Worm (Caenorhabditis elegans) whole organism, young adult: ENCODE data around the gene pqn-53.

ENCODE experiments used
- B0035.1 ChIP-seq: sonication (generic microtip); optimal IDR thresholded peaks from 2 replicates; lab custom pipeline; 2016; ENCODE audit warnings: missing genetic modification characterization, mild to moderate bottlenecking, missing compliant biosample characterization, missing genotype, missing genetic modification reagents
- C17E4.6 ChIP-seq: fragments of 200-800 bp; sonication (Bioruptor generic); IDR thresholded peaks from 2 replicates; pipeline ENCODE4 v1.3.6; 2022; ENCODE audit warnings: missing genetic modification reagents, missing genetic modification characterization, missing compliant biosample characterization
- F10E7.11 ChIP-seq: sonication (generic microtip); optimal IDR thresholded peaks from 2 replicates; lab custom pipeline; 2017; ENCODE audit warnings: mild to moderate bottlenecking, missing genetic modification characterization, moderate library complexity, missing compliant biosample characterization
- F39B2.1 ChIP-seq: fragments of 200-800 bp; sonication (Bioruptor generic); IDR thresholded peaks from 2 replicates; pipeline ENCODE4 v1.3.6; 2022; ENCODE audit warnings: missing genetic modification reagents, missing genetic modification characterization, missing compliant biosample characterization
- F49E8.2 ChIP-seq: sonication (generic microtip); optimal IDR thresholded peaks from 3 replicates; lab custom pipeline; 2017; ENCODE audit warnings: missing genetic modification characterization, mild to moderate bottlenecking, missing compliant biosample characterization, antibody characterized with exemption, moderate library complexity; ENCODE audit not compliant: insufficient read depth
- F57A8.1 ChIP-seq: fragments of 200-800 bp; sonication (Bioruptor generic); optimal IDR thresholded peaks from 2 replicates; lab custom pipeline; 2018; ENCODE audit warnings: mild to moderate bottlenecking, missing genetic modification characterization, moderate library complexity, missing compliant biosample characterization
- K11D2.4 ChIP-seq: fragments of 200-800 bp; sonication (Bioruptor generic); IDR thresholded peaks from 2 replicates; pipeline ENCODE4 v1.3.6; 2022; ENCODE audit warnings: missing genetic modification reagents, missing genetic modification characterization, missing compliant biosample characterization
- T26A5.8 ChIP-seq: sonication (generic microtip); optimal IDR thresholded peaks from 2 replicates; lab custom pipeline; 2016; ENCODE audit warnings: missing genetic modification characterization, missing compliant biosample characterization
- Y53G8AR.9 ChIP-seq: fragments of 200-800 bp; sonication (Bioruptor generic); conservative IDR thresholded peaks from 2 replicates; pipeline ENCODE4 v1.3.6; 2022; ENCODE audit warnings: missing genetic modification reagents, missing genetic modification characterization, missing compliant biosample characterization
- Y67H2A.10 ChIP-seq: fragments of 200-800 bp; sonication (Bioruptor generic); conservative IDR thresholded peaks from 2 replicates; pipeline ENCODE4 v1.3.6; 2022; ENCODE audit warnings: missing genetic modification reagents, missing genetic modification characterization, missing compliant biosample characterization
- akir-1 ChIP-seq: fragments of 200-800 bp; sonication (Bioruptor generic); optimal IDR thresholded peaks from 2 replicates; lab custom pipeline; 2018; ENCODE audit warnings: mild to moderate bottlenecking, missing genetic modification characterization, moderate library complexity, missing compliant biosample characterization
- ama-1 ChIP-seq, 3 experiments: fragments of 150-350 bp in 1 of 3; sonication (generic microtip) in 2 of 3; optimal IDR thresholded peaks; 2 replicates each; lab custom pipeline; 2014 to 2018; ENCODE audit warnings: missing biosample characterization in 2 of 3, missing genetic modification characterization in 2 of 3, missing genetic modification reagents in 2 of 3
- atf-7 ChIP-seq: sonication (generic microtip); optimal IDR thresholded peaks from 2 replicates; lab custom pipeline; 2017; ENCODE audit warnings: mild to moderate bottlenecking, missing genetic modification characterization, missing compliant biosample characterization
- attf-6 ChIP-seq: fragments of 200-800 bp; sonication (Bioruptor generic); IDR thresholded peaks from 2 replicates; pipeline ENCODE4 v1.3.6; 2022; ENCODE audit warnings: missing genetic modification reagents, missing genetic modification characterization, missing compliant biosample characterization
- ccch-3 ChIP-seq: fragments of 200-800 bp; sonication (Bioruptor generic); optimal IDR thresholded peaks from 2 replicates; lab custom pipeline; 2018; ENCODE audit warnings: mild to moderate bottlenecking, missing genetic modification characterization, missing compliant biosample characterization
- cebp-1 ChIP-seq, 2 experiments: fragments of 200-800 bp in 1 of 2; sonication (Bioruptor generic) in 1 of 2; sonication (generic microtip) in 1 of 2; IDR thresholded peaks in 1 of 2; optimal IDR thresholded peaks in 1 of 2; 2 replicates each; pipeline versions ENCODE4 v1.3.6 to Lab custom; 2017 to 2022; ENCODE audit warnings: missing compliant biosample characterization in 2 of 2, missing genetic modification characterization in 2 of 2, mild to moderate bottlenecking in 1 of 2, missing genetic modification reagents in 1 of 2, moderate library complexity in 1 of 2
- ceh-27 ChIP-seq: fragments of 200-800 bp; sonication (Bioruptor generic); optimal IDR thresholded peaks from 2 replicates; lab custom pipeline; 2018; ENCODE audit warnings: mild to moderate bottlenecking, missing genetic modification characterization, moderate library complexity, missing compliant biosample characterization
- ekl-4 ChIP-seq: fragments of 200-800 bp; sonication (Bioruptor generic); IDR thresholded peaks from 2 replicates; pipeline ENCODE4 v1.3.6; 2022; ENCODE audit warnings: missing genetic modification reagents, missing genetic modification characterization, missing compliant biosample characterization
- ets-4 ChIP-seq: fragments of 200-800 bp; sonication (Bioruptor generic); optimal IDR thresholded peaks from 2 replicates; lab custom pipeline; 2018; ENCODE audit warnings: mild to moderate bottlenecking, missing genetic modification characterization, missing compliant biosample characterization
- fkh-3 ChIP-seq: sonication (generic microtip); optimal IDR thresholded peaks from 2 replicates; lab custom pipeline; 2016; ENCODE audit warnings: mild to moderate bottlenecking, missing genetic modification characterization, missing compliant biosample characterization
- hlh-12 ChIP-seq: sonication (generic microtip); optimal IDR thresholded peaks from 2 replicates; lab custom pipeline; 2016; ENCODE audit warnings: missing genetic modification characterization, missing compliant biosample characterization
- hlh-26 ChIP-seq: fragments of 200-800 bp; sonication (Bioruptor generic); conservative IDR thresholded peaks from 2 replicates; pipeline ENCODE4 v1.3.6; 2022; ENCODE audit warnings: missing genetic modification reagents, missing genetic modification characterization, missing compliant biosample characterization
- hrde-1 ChIP-seq: sonication (generic microtip); optimal IDR thresholded peaks from 2 replicates; lab custom pipeline; 2016; ENCODE audit warnings: missing genetic modification characterization, mild to moderate bottlenecking, missing compliant biosample characterization, moderate library complexity, missing genotype, missing genetic modification reagents, borderline replicate concordance
- hsf-1 ChIP-seq: fragments of 200-800 bp; sonication (Bioruptor generic); IDR thresholded peaks from 2 replicates; pipeline ENCODE4 v1.3.6; 2022; ENCODE audit warnings: missing genetic modification reagents, missing genetic modification characterization, missing compliant biosample characterization
- let-526 ChIP-seq: fragments of 200-800 bp; sonication (Bioruptor generic); IDR thresholded peaks from 2 replicates; pipeline ENCODE4 v1.3.6; 2022; ENCODE audit warnings: missing genetic modification reagents, missing genetic modification characterization, missing compliant biosample characterization
- lin-26 ChIP-seq: fragments of 200-800 bp; sonication (Bioruptor generic); IDR thresholded peaks from 2 replicates; pipeline ENCODE4 v1.3.6; 2022; ENCODE audit warnings: missing genetic modification reagents, missing genetic modification characterization, missing compliant biosample characterization
- lin-35 ChIP-seq, 3 experiments: fragments of 150-350 bp in 2 of 3; sonication (generic microtip) in 1 of 3; optimal IDR thresholded peaks; 2 replicates each; lab custom pipeline; 2014 to 2018; ENCODE audit warnings: missing biosample characterization in 3 of 3, missing genetic modification characterization in 3 of 3, missing genetic modification reagents in 3 of 3
- lsl-1 ChIP-seq: fragments of 200-800 bp; sonication (Bioruptor generic); optimal IDR thresholded peaks from 2 replicates; lab custom pipeline; 2018; ENCODE audit warnings: mild to moderate bottlenecking, missing genetic modification characterization, moderate library complexity, missing compliant biosample characterization
- madf-6 ChIP-seq: fragments of 200-800 bp; sonication (Bioruptor generic); IDR thresholded peaks from 2 replicates; pipeline ENCODE4 v1.3.6; 2022; ENCODE audit warnings: missing genetic modification reagents, missing genetic modification characterization, missing compliant biosample characterization
- mcd-1 ChIP-seq: fragments of 200-800 bp; sonication (Bioruptor generic); IDR thresholded peaks from 2 replicates; pipeline ENCODE4 v1.3.6; 2022; ENCODE audit warnings: missing genetic modification reagents, missing genetic modification characterization, missing compliant biosample characterization
- mxl-1 ChIP-seq: sonication (generic microtip); optimal IDR thresholded peaks from 2 replicates; lab custom pipeline; 2016; ENCODE audit warnings: missing genetic modification characterization, missing compliant biosample characterization
- nfyb-1 ChIP-seq: fragments of 200-800 bp; sonication (Bioruptor generic); IDR thresholded peaks from 2 replicates; pipeline ENCODE4 v1.3.6; 2022; ENCODE audit warnings: missing genetic modification reagents, missing genetic modification characterization, missing compliant biosample characterization
- nhr-120 ChIP-seq: fragments of 200-800 bp; sonication (Bioruptor generic); IDR thresholded peaks from 2 replicates; pipeline ENCODE4 v1.3.6; 2022; ENCODE audit warnings: missing genetic modification characterization, missing compliant biosample characterization
- repo-1 ChIP-seq: sonication (generic microtip); optimal IDR thresholded peaks from 2 replicates; lab custom pipeline; 2017; ENCODE audit warnings: mild to moderate bottlenecking, missing genetic modification characterization, missing compliant biosample characterization
- snpc-3.4 ChIP-seq: sonication (generic microtip); optimal IDR thresholded peaks from 2 replicates; lab custom pipeline; 2017; ENCODE audit warnings: missing genetic modification characterization, mild to moderate bottlenecking, missing compliant biosample characterization, antibody characterized with exemption, moderate library complexity, missing genotype, missing genetic modification reagents
- snpc-4 ChIP-seq, 5 experiments: fragments of 150-350 bp in 1 of 5; sonication (generic microtip) in 4 of 5; optimal IDR thresholded peaks; 2 replicates each; lab custom pipeline; 2014 to 2018; ENCODE audit warnings: missing genetic modification characterization in 5 of 5, missing biosample characterization in 3 of 5, antibody characterized with exemption in 2 of 5, mild to moderate bottlenecking in 2 of 5, missing compliant biosample characterization in 2 of 5, missing genotype in 2 of 5, moderate library complexity in 2 of 5, missing genetic modification reagents in 1 of 5
- tbp1 ChIP-seq: fragments of 200-800 bp; sonication (Bioruptor generic); optimal IDR thresholded peaks from 2 replicates; lab custom pipeline; 2018; ENCODE audit warnings: mild to moderate bottlenecking, missing genetic modification characterization, missing compliant biosample characterization
- tlf-1 ChIP-seq: fragments of 200-800 bp; sonication (Bioruptor generic); optimal IDR thresholded peaks from 2 replicates; lab custom pipeline; 2018; ENCODE audit warnings: mild to moderate bottlenecking, missing genetic modification characterization, missing compliant biosample characterization
- unc-62 ChIP-seq: fragments of 150-350 bp; optimal IDR thresholded peaks from 2 replicates; lab custom pipeline; 2014; ENCODE audit warnings: missing biosample characterization, missing genetic modification reagents, missing genetic modification characterization
- ztf-26 ChIP-seq: sonication (generic microtip); optimal IDR thresholded peaks from 2 replicates; lab custom pipeline; 2017; ENCODE audit warnings: missing genetic modification characterization, missing compliant biosample characterization

Gene pqn-53

DNA sequence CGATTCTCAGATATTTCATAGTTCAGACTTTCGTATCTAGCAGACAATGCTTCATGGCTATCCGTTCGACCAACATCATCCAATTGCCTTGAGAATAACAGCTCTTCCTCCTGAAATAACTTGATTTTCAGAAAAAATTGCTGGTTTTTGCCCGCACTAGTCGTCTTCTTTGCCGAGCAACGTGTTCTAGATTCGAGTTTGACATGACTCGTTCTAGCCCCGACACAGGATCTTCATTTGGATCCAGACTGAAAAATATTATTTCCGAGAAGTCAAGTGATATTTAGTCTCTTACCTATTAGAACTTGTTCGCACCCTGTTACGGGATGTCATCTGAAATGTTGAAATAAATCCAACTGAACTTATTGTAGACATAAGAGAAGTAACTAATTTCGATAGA lies 2.2 kb downstream of the pqn-53 start, which contains the start of gene clh-6:
Gene clh-6, minus strand, starts transcription at position 333 of the 400 bp plus-strand sequence.
- TF ChIP-seq snpc-4 (GFP tag; optimal IDR thresholded peaks at IDR 0.05; lab: Kevin White, UChicago) (no peak), snpc-4 (tag; optimal IDR thresholded peaks at IDR 0.05; lab: Kevin White, UChicago) (peak in 1 of 4 experiments; percentile 18), ama-1 (optimal IDR thresholded peaks at IDR 0.05; lab: Kevin White, UChicago) (peak; percentile 38), ama-1 (GFP tag; optimal IDR thresholded peaks at IDR 0.05; lab: Kevin White, UChicago) (peak; percentile 14 to 72), madf-6 (0 out of 2 replicates have a peak, but pooled peaks have one; percentile 33), Y53G8AR.9 (peak; percentile 69; the same call in 1 of the 2 replicates), F57A8.1 (GFP tag; lab: Kevin White, UChicago) (no peak), T26A5.8 (tag; lab: Kevin White, UChicago) (no peak), ets-4 (GFP tag; lab: Kevin White, UChicago) (no peak), C17E4.6 (GFP tag; lab: Robert Waterston, UW) (no peak), cebp-1 (GFP tag; IDR thresholded peaks at IDR 0.05; lab: Robert Waterston, UW) (no peak), cebp-1 (tag; optimal IDR thresholded peaks at IDR 0.05; lab: Kevin White, UChicago) (peak; percentile 35), unc-62 (GFP tag; lab: Kevin White, UChicago) (no peak), ekl-4 (GFP tag; lab: Robert Waterston, UW) (0 out of 2 replicates have a peak, but pooled peaks have one; percentile 40), attf-6 (GFP tag; lab: Robert Waterston, UW) (0 out of 2 replicates have a peak, but pooled peaks have one; percentile 29), hsf-1 (peak; percentile 51; the same call in 1 of the 2 replicates), B0035.1 (tag; lab: Kevin White, UChicago) (peak; percentile 12), hlh-12 (tag; lab: Kevin White, UChicago) (no peak), snpc-3.4 (peak; percentile 51), mxl-1 (tag; lab: Kevin White, UChicago) (no peak), lin-35 (GFP tag; optimal IDR thresholded peaks at IDR 0.05; lab: Kevin White, UChicago) (peak in 1 of 3 experiments; percentile 49), ztf-26 (tag; lab: Kevin White, UChicago) (peak; percentile 36), F49E8.2 (tag; lab: Kevin White, UChicago) (peak; percentile 12), akir-1 (peak; percentile 28), nfyb-1 (GFP tag; lab: Robert Waterston, UW) (peak; percentile 50; the same call in 1 of the 2 replicates), repo-1 (tag; lab: Kevin White, UChicago) (peak; percentile 69)

DNA sequence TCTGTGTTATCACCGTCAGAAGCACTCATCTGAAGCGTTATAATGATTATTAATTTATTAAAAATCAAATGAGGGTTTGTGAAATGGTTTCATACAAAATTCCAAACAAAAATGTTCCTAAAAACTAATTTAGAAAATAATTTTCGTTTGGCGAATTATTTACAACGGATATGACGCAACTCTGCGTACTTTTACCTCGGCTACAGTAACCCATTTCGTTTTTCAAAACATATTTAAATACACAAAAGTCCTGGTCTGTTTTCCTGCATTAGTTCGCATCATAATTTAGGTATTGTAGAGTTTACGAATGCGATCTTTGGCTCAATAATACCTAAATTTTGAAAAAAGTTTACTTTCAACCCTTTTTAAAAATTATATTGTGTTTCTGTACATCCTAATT lies 5.5 kb downstream of the pqn-53 start, which contains the start of gene R07B7.2:
Gene R07B7.2, minus strand, starts transcription at position 35 of the 400 bp plus-strand sequence.
- TF ChIP-seq hrde-1 (tag; lab: Kevin White, UChicago) (peak; percentile 4), Y67H2A.10 (GFP tag; lab: Robert Waterston, UW) (no peak), ceh-27 (no peak), ztf-26 (tag; lab: Kevin White, UChicago) (no peak), lin-26 (GFP tag; lab: Robert Waterston, UW) (no peak), tlf-1 (GFP tag; lab: Kevin White, UChicago) (no peak), lsl-1 (GFP tag; lab: Kevin White, UChicago) (peak; percentile 66), K11D2.4 (no peak), fkh-3 (tag; lab: Kevin White, UChicago) (no peak), let-526 (GFP tag; lab: Robert Waterston, UW) (no peak)

- TF ChIP-seq F39B2.1 (GFP tag; lab: Robert Waterston, UW): no peak
- TF ChIP-seq nhr-120 (GFP tag; lab: Robert Waterston, UW): no peak
- TF ChIP-seq ama-1 (optimal IDR thresholded peaks at IDR 0.05; lab: Kevin White, UChicago): no peak
- TF ChIP-seq ama-1 (GFP tag; optimal IDR thresholded peaks at IDR 0.05; lab: Kevin White, UChicago): no peak
- TF ChIP-seq ccch-3 (GFP tag; lab: Kevin White, UChicago): no peak
- TF ChIP-seq F57A8.1 (GFP tag; lab: Kevin White, UChicago): no peak
- TF ChIP-seq tlf-1 (GFP tag; lab: Kevin White, UChicago): no peak
- TF ChIP-seq tbp1 (GFP tag; lab: Kevin White, UChicago): no peak
- TF ChIP-seq atf-7 (tag; lab: Kevin White, UChicago): no peak
- no peak for TF ChIP-seq F10E7.11
- TF ChIP-seq mcd-1 (GFP tag; lab: Robert Waterston, UW): no peak
- no peak for TF ChIP-seq hlh-26
Measured at ce11 chrV:12053598-12053997, 11.6 kb downstream of the pqn-53 start, which contains the start of gene F10C2.7. Gene F10C2.7, plus strand, starts transcription at chrV:12053898.
